Worm (Caenorhabditis elegans): ENCODE data around the gene pals-28.

DNA sequence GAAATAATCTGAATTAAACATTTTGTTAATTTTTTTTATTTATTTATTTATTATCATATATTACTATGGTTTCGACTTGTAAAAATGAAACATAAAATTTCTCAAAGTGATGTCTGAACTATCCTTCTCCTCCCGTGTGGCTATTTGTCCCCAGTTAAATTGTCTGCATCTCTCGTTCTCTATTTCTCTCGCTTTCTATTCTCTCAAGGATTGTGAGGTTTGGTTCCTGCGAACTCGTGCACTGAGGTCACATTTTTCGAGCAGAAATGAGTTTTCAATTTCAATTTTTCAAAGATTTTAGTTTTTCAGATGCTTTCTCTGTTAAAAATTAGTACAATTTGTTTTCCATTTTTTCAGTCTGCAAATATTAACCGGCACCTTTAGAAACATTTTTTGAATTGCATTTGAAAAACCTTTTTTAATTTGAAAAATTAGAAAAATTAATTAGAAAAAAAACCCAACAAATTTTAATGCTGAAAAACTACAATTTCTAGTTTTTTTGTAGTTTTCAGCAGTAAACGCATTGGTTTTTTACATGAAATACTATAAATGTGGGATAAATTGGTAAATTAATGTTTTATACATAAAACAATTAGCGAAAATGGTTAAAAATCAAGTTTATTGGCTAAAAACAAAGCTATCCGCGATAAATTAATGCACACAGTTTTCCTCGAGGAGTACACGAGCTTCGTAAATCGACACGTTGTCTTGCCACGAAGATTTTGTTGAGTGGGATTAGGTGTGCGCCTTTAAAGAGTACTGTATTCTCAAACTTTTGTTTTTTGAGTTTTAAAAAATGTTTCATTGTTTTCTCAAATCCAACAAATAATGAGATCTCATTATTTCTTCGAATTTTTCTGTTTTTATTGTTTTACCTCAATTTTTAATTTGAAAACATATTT, 27.8 kb downstream of the pals-28 start:
- TF ChIP-seq lin-32 (GFP tag; optimal IDR thresholded peaks at IDR 0.05) (no peak), blmp-1 (tag; optimal IDR thresholded peaks at IDR 0.05) (no peak), sptf-1 (tag; optimal IDR thresholded peaks at IDR 0.05) (no peak)

Data from whole organism, mixed stage, embryonic.